Fruit fly (Drosophila melanogaster): ENCODE data around the gene Gapvd1.
A peak's percentile ranks its signal among the peaks of the same experiment; 100 is the strongest.

Gapvd1 gene

DNA sequence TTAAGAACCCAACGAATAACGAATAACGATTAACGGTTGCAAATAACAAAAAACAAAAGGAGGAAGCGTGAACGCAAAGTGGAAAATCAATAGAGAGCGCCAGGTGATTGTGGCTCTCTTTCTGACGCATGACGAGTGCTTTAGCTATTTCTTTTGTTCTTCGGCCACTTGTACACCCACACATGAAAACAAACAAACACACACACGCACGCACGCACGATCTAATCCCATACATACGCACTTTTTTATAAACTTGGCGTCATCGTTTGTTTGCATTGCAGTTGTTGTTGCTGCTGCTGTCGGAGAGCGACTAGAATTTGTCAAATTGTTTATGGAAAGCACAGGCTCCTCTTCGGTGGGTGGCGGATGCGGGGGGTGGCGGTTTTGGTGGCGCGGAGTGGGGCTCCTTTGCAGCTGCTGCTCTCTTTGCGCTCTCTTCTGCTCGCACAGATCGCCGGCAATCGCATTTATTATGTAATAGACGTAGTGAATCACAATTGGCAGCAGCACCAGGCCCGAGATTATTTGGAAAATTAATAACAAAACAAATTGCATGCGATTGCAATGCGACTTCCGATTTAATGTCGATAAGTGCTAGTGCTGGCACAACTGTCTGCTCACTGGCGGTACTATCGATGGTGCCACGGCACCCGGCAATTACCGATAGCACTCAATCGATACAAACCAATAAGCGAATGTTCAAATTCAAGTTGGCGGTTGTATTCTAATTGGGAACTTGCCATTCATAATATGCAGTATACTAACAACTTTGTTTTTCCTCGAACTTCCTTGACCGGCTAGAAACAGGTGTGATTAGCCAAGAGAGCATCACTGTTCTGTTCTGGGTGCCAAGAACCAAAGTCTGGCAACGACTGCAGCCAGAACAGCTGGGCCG is 14.0 kb downstream of the Gapvd1 start (continued):
- TF ChIP-seq Elba2 (GFP tag; optimal IDR thresholded peaks at IDR 0.05), result peak; percentile 97
- TF ChIP-seq CG9817 (tag; optimal IDR thresholded peaks at IDR 0.05), result peak; percentile 52
- TF ChIP-seq grau (tag; optimal IDR thresholded peaks at IDR 0.05), result peak; percentile 59
- peak; percentile 42 for TF ChIP-seq CG3163 (GFP tag; optimal IDR thresholded peaks at IDR 0.05)
- no peak for TF ChIP-seq Nf-YB (GFP tag; optimal IDR thresholded peaks at IDR 0.05)
- TF ChIP-seq Deaf1 (tag; optimal IDR thresholded peaks at IDR 0.05), result no peak
- no peak for TF ChIP-seq Lpt (GFP tag; optimal IDR thresholded peaks at IDR 0.05)
- no peak for TF ChIP-seq yki (optimal IDR thresholded peaks at IDR 0.05)
- TF ChIP-seq NFAT (GFP tag; IDR thresholded peaks at IDR 0.05), result peak; percentile 55; the same call in 1 of the 2 replicates

DNA sequence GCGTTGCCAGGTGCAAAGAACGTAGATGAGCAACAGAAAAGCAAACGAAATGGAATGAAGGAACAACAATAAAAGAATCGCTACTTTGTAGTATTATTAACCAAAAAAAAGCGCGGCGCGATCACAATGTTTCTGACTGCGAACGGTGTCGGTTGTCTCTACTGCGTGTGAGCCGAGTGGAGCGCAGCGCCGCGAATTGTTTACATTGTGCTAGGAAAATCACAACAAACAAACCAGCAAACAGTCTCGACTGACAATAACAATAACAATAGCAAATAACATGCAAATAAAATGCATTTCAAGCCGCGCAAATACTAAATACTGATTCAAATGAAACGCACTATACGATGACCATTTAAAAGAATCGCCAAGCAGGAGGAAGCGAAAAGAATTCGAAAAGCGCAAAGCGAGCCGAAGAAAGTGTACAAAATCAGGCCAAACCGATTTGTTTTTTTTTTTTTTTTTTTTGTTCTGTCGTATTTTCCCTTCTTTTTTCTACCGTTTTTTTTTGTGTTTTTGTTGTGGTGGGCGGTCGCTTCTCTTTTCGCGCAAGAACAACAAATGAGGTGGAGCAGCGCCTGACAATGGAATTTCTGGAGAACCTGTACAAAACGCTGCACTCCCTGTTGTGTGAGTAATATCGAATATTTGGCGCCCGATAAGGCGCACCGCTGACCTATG is 14.8 kb downstream of the Gapvd1 start, which contains the start of the genes CG34348 and Kap3:
CG34348 (plus strand) TSS at position 6 of the 681 bp plus-strand sequence.
Kap3 (minus strand) TSS at position 217 of the 681 bp plus-strand sequence.
- TF ChIP-seq Rfx (GFP tag; IDR thresholded peaks at IDR 0.05) (peak; percentile 2; the same call in 1 of the 2 replicates), CG9727 (GFP tag; optimal IDR thresholded peaks at IDR 0.05) (no peak), psq (GFP tag; optimal IDR thresholded peaks at IDR 0.05) (peak; percentile 82), sqz (GFP tag; optimal IDR thresholded peaks at IDR 0.05) (peak; percentile 13), cg (GFP tag; optimal IDR thresholded peaks at IDR 0.05) (no peak), Dll (GFP tag; IDR thresholded peaks at IDR 0.05; ENCODE audit: partially characterized antibody) (no peak), Drgx (GFP tag; IDR thresholded peaks at IDR 0.05) (0 out of 2 replicates have a peak, but pooled peaks have one; percentile 25), gfzf (GFP tag; optimal IDR thresholded peaks at IDR 0.05) (peak; percentile 10), MBD-R2 (GFP tag; IDR thresholded peaks at IDR 0.05) (peak; percentile 6; the same call in 1 of the 2 replicates), bsh (GFP tag; optimal IDR thresholded peaks at IDR 0.05) (peak in 1 of 2 experiments; percentile 47), pita (GFP tag; optimal IDR thresholded peaks at IDR 0.05) (no peak), CG8924 (tag; optimal IDR thresholded peaks at IDR 0.05) (peak; percentile 57), CG32772 (GFP tag; IDR thresholded peaks at IDR 0.05) (peak; percentile 27; the same call in 1 of the 2 replicates), Sox100B (GFP tag; optimal IDR thresholded peaks at IDR 0.05) (no peak), CG2116 (GFP tag; optimal IDR thresholded peaks at IDR 0.05) (no peak), MESR4 (GFP tag; optimal IDR thresholded peaks at IDR 0.05) (no peak), Doc2 (GFP tag; IDR thresholded peaks at IDR 0.05) (no peak), CG10543 (GFP tag; optimal IDR thresholded peaks at IDR 0.05) (no peak), wek (GFP tag; optimal IDR thresholded peaks at IDR 0.05) (no peak), Myb (GFP tag; optimal IDR thresholded peaks at IDR 0.05) (peak; percentile 9), CG12659 (GFP tag; optimal IDR thresholded peaks at IDR 0.05) (peak; percentile 23), fru (optimal IDR thresholded peaks at IDR 0.05) (no peak)

DNA sequence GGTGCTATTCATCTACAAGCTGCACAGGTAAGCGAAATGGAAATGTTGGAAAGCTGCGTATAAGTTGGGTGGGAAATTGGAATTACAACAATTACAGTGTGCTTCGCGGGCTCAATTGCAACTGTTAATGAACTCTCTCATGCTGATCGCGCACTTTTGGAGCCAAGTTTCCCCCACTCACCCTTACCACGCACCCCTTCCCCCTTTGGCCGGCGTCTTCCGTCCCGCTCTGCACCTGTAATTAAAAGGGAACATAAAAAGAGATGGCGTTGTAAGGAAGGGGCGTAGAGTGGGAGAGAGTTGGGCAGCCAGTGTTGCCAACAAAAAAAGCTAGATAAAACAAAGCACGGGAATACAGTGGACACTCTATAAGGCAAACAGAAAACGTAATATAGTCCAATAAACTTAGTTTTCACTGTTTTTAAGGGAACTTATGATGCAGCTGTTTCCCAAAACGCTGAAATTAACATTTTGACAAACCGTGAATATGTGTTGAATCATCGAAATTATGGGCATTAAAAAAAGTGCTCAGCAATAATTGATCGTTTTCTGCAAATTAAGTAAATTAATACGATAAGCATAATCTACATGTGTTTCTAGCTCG is 15.6 kb downstream of the Gapvd1 start:
- TF ChIP-seq Dll (GFP tag; IDR thresholded peaks at IDR 0.05; ENCODE audit: partially characterized antibody) (no peak), bowl (GFP tag; IDR thresholded peaks at IDR 0.05) (no peak), CG7556 (GFP tag; optimal IDR thresholded peaks at IDR 0.05) (peak; percentile 9), Hmr (GFP tag; optimal IDR thresholded peaks at IDR 0.05) (no peak), eve (GFP tag; optimal IDR thresholded peaks at IDR 0.05) (no peak), D19B (GFP tag; optimal IDR thresholded peaks at IDR 0.05) (no peak), vvl (GFP tag; IDR thresholded peaks at IDR 0.05) (peak; percentile 13; the same call in 1 of the 2 replicates), CG13775 (GFP tag; optimal IDR thresholded peaks at IDR 0.05) (peak; percentile 21), CG17361 (GFP tag; IDR thresholded peaks at IDR 0.05) (peak; percentile 49; the same call in 1 of the 3 replicates), MBD-R2 (GFP tag; IDR thresholded peaks at IDR 0.05) (no peak), NC2β (GFP tag; optimal IDR thresholded peaks at IDR 0.05) (no peak), chinmo (GFP tag; IDR thresholded peaks at IDR 0.05; ENCODE audit: partially characterized antibody) (0 out of 4 replicates have a peak, but pooled peaks have one; percentile 36), CG9215 (GFP tag; IDR thresholded peaks at IDR 0.05) (peak; percentile 66), bab2 (GFP tag; optimal IDR thresholded peaks at IDR 0.05) (peak; percentile 6), Poxn (GFP tag; IDR thresholded peaks at IDR 0.05) (no peak), Awh (GFP tag; IDR thresholded peaks at IDR 0.05) (no peak), lilli (GFP tag; optimal IDR thresholded peaks at IDR 0.05) (no peak)

Data from whole organism, embryonic.